Worm (Caenorhabditis elegans) whole organism, L3 larva: ENCODE measurements around the gene F28F9.3.

Experiments
- R02D3.7 ChIP-seq: fragments of 150-350 bp; optimal IDR thresholded peaks from 2 replicates; lab custom pipeline; 2014; ENCODE audit warnings: missing biosample characterization, missing genetic modification characterization
- ZK546.5 ChIP-seq: sonication (generic microtip); optimal IDR thresholded peaks from 2 replicates; lab custom pipeline; 2017; ENCODE audit warnings: missing biosample characterization, missing genetic modification characterization
- ceh-16 ChIP-seq: sonication (generic microtip); optimal IDR thresholded peaks from 2 replicates; lab custom pipeline; 2017; ENCODE audit warnings: missing biosample characterization, missing genetic modification characterization
- ceh-9 ChIP-seq: sonication (generic microtip); optimal IDR thresholded peaks from 2 replicates; lab custom pipeline; 2018; ENCODE audit warnings: missing biosample characterization, missing genetic modification characterization
- egl-27 ChIP-seq: sonication (generic microtip); optimal IDR thresholded peaks from 4 replicates; lab custom pipeline; 2017; ENCODE audit warnings: missing biosample characterization, missing genetic modification reagents, missing genetic modification characterization
- egl-5 ChIP-seq: fragments of 150-350 bp; optimal IDR thresholded peaks from 2 replicates; lab custom pipeline; 2017; ENCODE audit warnings: missing biosample characterization, missing genetic modification reagents, missing genetic modification characterization, inconsistent platforms
- elt-2 ChIP-seq: sonication (generic microtip); optimal IDR thresholded peaks from 2 replicates; lab custom pipeline; 2016; ENCODE audit warnings: missing genetic modification reagents, mild to moderate bottlenecking, missing genetic modification characterization, missing compliant biosample characterization
- eor-1 ChIP-seq, 2 experiments: fragments of 150-350 bp; optimal IDR thresholded peaks; 2 replicates each; lab custom pipeline; 2014 to 2018; ENCODE audit warnings: missing biosample characterization in 2 of 2, missing genetic modification characterization in 2 of 2
- fkh-10 ChIP-seq: sonication (generic microtip); optimal IDR thresholded peaks from 2 replicates; lab custom pipeline; 2017; ENCODE audit warnings: missing biosample characterization, missing genetic modification reagents, missing genetic modification characterization
- fos-1 ChIP-seq: fragments of 150-350 bp; optimal IDR thresholded peaks from 2 replicates; lab custom pipeline; 2014; ENCODE audit warnings: missing biosample characterization, missing genetic modification characterization
- hmg-11 ChIP-seq: sonication (generic microtip); optimal IDR thresholded peaks from 2 replicates; lab custom pipeline; 2016; ENCODE audit warnings: missing genetic modification characterization, missing compliant biosample characterization
- jun-1 ChIP-seq: fragments of 150-350 bp; optimal IDR thresholded peaks from 2 replicates; lab custom pipeline; 2014; ENCODE audit warnings: missing biosample characterization, missing genetic modification reagents, missing genetic modification characterization
- lin-15B ChIP-seq: fragments of 150-350 bp; optimal IDR thresholded peaks from 2 replicates; lab custom pipeline; 2014; ENCODE audit warnings: missing biosample characterization, missing genetic modification characterization
- lin-39 ChIP-seq: fragments of 150-350 bp; optimal IDR thresholded peaks from 2 replicates; lab custom pipeline; 2018; ENCODE audit warnings: missing biosample characterization, missing genetic modification reagents, missing genetic modification characterization
- lsy-12 ChIP-seq: sonication (generic microtip); optimal IDR thresholded peaks from 2 replicates; lab custom pipeline; 2016; ENCODE audit warnings: mild to moderate bottlenecking, missing genetic modification characterization, missing compliant biosample characterization
- mdl-1 ChIP-seq: fragments of 150-350 bp; optimal IDR thresholded peaks from 2 replicates; lab custom pipeline; 2014; ENCODE audit warnings: missing biosample characterization, missing genetic modification characterization
- mml-1 ChIP-seq: fragments of 150-350 bp; sonication (generic microtip); optimal IDR thresholded peaks from 3 replicates; lab custom pipeline; 2014; ENCODE audit warnings: missing biosample characterization, missing genetic modification characterization
- nfya-1 ChIP-seq: sonication (generic microtip); optimal IDR thresholded peaks from 2 replicates; lab custom pipeline; 2017; ENCODE audit warnings: missing genetic modification characterization, mild to moderate bottlenecking, missing compliant biosample characterization, antibody characterized with exemption, moderate library complexity; ENCODE audit not compliant: insufficient read depth
- nhr-11 ChIP-seq: fragments of 150-350 bp; optimal IDR thresholded peaks from 2 replicates; lab custom pipeline; 2014; ENCODE audit warnings: missing biosample characterization, missing genetic modification characterization
- nhr-12 ChIP-seq: fragments of 150-350 bp; optimal IDR thresholded peaks from 2 replicates; lab custom pipeline; 2014; ENCODE audit warnings: missing biosample characterization, missing genetic modification characterization
- nhr-23 ChIP-seq: fragments of 150-350 bp; optimal IDR thresholded peaks from 2 replicates; lab custom pipeline; 2014; ENCODE audit warnings: missing biosample characterization, missing genetic modification reagents, missing genetic modification characterization
- nhr-237 ChIP-seq: fragments of 150-350 bp; optimal IDR thresholded peaks from 2 replicates; lab custom pipeline; 2014; ENCODE audit warnings: missing biosample characterization, missing genetic modification characterization
- nhr-28 ChIP-seq: fragments of 150-350 bp; optimal IDR thresholded peaks from 2 replicates; lab custom pipeline; 2014; ENCODE audit warnings: missing biosample characterization, missing genetic modification characterization
- nhr-43 ChIP-seq: sonication (generic microtip); optimal IDR thresholded peaks from 2 replicates; lab custom pipeline; 2016; ENCODE audit warnings: mild to moderate bottlenecking, missing genetic modification characterization, missing compliant biosample characterization; ENCODE audit not compliant: poor library complexity, severe bottlenecking
- nhr-76 ChIP-seq: fragments of 150-350 bp; sonication (generic microtip); optimal IDR thresholded peaks from 5 replicates; lab custom pipeline; 2014; ENCODE audit warnings: missing biosample characterization, missing genetic modification characterization
- pha-4 ChIP-seq: fragments of 150-350 bp; optimal IDR thresholded peaks from 2 replicates; lab custom pipeline; 2014; ENCODE audit warnings: missing biosample characterization, missing genetic modification reagents, missing genetic modification characterization
- pqm-1 ChIP-seq: fragments of 150-350 bp; optimal IDR thresholded peaks from 2 replicates; lab custom pipeline; 2017; ENCODE audit warnings: missing biosample characterization, missing genetic modification characterization, inconsistent platforms
- sea-2 ChIP-seq: fragments of 150-350 bp; sonication (generic microtip); optimal IDR thresholded peaks from 4 replicates; lab custom pipeline; 2014; ENCODE audit warnings: missing biosample characterization, missing genetic modification reagents, missing genetic modification characterization
- skn-1 ChIP-seq: fragments of 150-350 bp; optimal IDR thresholded peaks from 2 replicates; lab custom pipeline; 2014; ENCODE audit warnings: missing biosample characterization, missing genetic modification characterization
- snpc-4 ChIP-seq: fragments of 150-350 bp; optimal IDR thresholded peaks from 2 replicates; lab custom pipeline; 2014; ENCODE audit warnings: missing biosample characterization, missing genetic modification characterization
- tbx-2 ChIP-seq: sonication (generic microtip); optimal IDR thresholded peaks from 2 replicates; lab custom pipeline; 2016; ENCODE audit warnings: mild to moderate bottlenecking, missing genetic modification characterization, missing compliant biosample characterization
- unc-39 ChIP-seq: sonication (generic microtip); optimal IDR thresholded peaks from 4 replicates; lab custom pipeline; 2017; ENCODE audit warnings: missing biosample characterization, missing genetic modification characterization
- unc-62 ChIP-seq: fragments of 150-350 bp; sonication (generic microtip); optimal IDR thresholded peaks from 4 replicates; lab custom pipeline; 2014; ENCODE audit warnings: missing biosample characterization, missing genetic modification reagents, missing genetic modification characterization
- ztf-11 ChIP-seq: fragments of 150-350 bp; optimal IDR thresholded peaks from 2 replicates; lab custom pipeline; 2014; ENCODE audit warnings: missing biosample characterization, missing genetic modification characterization

The F28F9.3 gene

DNA sequence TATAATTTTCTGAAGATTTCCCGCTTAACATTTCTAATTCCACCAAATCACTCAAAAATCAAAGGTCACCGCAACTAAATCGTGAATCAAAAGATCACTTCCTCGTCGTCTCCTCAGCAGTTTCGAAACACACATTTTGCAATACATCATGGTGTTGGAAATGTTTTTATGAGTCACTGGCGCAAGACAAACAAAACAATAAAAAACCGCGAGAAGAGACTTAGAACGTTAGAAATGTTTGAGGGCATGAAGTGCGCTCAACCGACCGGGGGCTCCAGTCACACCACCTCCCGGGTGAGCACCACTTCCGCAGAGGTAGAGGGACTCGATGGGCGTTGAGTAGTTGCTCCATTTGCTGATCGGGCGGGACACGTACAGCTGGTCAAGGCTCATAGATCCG lies 48.6 kb downstream of the F28F9.3 start:
- TF ChIP-seq snpc-4 (tag; lab: Kevin White, UChicago): peak; percentile 22
- peak; percentile 66 for TF ChIP-seq lin-39
- no peak for TF ChIP-seq ceh-16 (tag; lab: Kevin White, UChicago)
- TF ChIP-seq nhr-12 (tag; lab: Kevin White, UChicago): no peak
- peak; percentile 31 for TF ChIP-seq nhr-23 (tag; lab: Kevin White, UChicago)
- peak; percentile 100 for TF ChIP-seq egl-5 (tag; lab: Kevin White, UChicago)
- no peak for TF ChIP-seq R02D3.7 (tag; lab: Kevin White, UChicago)
- no peak for TF ChIP-seq unc-62 (GFP tag; lab: Kevin White, UChicago)
- no peak for TF ChIP-seq fkh-10
- no peak for TF ChIP-seq skn-1
- no peak for TF ChIP-seq sea-2 (GFP tag; lab: Kevin White, UChicago)
- peak; percentile 19 for TF ChIP-seq elt-2 (tag; lab: Kevin White, UChicago)
- TF ChIP-seq egl-27 (tag; lab: Kevin White, UChicago): peak; percentile 63
- no peak for TF ChIP-seq nhr-237 (tag; lab: Kevin White, UChicago)
- peak; percentile 30 for TF ChIP-seq lin-15B (tag; lab: Kevin White, UChicago)
- TF ChIP-seq pqm-1: peak; percentile 31
- peak; percentile 12 for TF ChIP-seq nfya-1
- TF ChIP-seq fos-1 (tag; lab: Kevin White, UChicago): peak; percentile 66
- TF ChIP-seq ZK546.5 (tag; lab: Kevin White, UChicago): no peak
- TF ChIP-seq pha-4: peak; percentile 80
- peak; percentile 85 for TF ChIP-seq jun-1 (tag; lab: Kevin White, UChicago)

DNA sequence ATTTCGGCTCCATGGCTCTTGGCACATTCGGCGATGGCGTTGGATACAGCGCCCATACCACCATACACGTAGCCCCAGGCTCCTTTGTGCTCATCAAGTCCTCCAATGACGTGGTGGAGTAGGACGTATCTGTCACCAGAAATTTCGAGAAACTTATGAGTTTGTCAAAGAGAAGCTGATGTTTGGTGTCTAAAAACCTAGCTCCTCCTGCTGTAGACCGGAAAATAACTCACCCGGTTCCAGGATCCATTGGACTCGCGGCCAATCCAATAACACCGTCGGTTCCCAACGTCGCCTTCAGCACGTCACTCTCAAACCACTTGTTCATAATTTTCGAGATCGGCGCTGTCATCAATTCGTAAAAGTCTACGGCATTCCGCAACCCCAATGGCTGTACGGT lies 50.3 kb downstream of the F28F9.3 start:
- TF ChIP-seq nhr-28 (no peak), lin-15B (tag; lab: Kevin White, UChicago) (no peak), egl-5 (tag; lab: Kevin White, UChicago) (no peak), nhr-11 (no peak), hmg-11 (tag; lab: Kevin White, UChicago) (no peak), mdl-1 (no peak), fos-1 (tag; lab: Kevin White, UChicago) (no peak), pha-4 (no peak), tbx-2 (tag; lab: Kevin White, UChicago) (no peak), unc-39 (tag; lab: Kevin White, UChicago) (no peak), eor-1 (tag; optimal IDR thresholded peaks at IDR 0.05; lab: Kevin White, UChicago) (no peak), lsy-12 (tag; lab: Kevin White, UChicago) (no peak)

DNA sequence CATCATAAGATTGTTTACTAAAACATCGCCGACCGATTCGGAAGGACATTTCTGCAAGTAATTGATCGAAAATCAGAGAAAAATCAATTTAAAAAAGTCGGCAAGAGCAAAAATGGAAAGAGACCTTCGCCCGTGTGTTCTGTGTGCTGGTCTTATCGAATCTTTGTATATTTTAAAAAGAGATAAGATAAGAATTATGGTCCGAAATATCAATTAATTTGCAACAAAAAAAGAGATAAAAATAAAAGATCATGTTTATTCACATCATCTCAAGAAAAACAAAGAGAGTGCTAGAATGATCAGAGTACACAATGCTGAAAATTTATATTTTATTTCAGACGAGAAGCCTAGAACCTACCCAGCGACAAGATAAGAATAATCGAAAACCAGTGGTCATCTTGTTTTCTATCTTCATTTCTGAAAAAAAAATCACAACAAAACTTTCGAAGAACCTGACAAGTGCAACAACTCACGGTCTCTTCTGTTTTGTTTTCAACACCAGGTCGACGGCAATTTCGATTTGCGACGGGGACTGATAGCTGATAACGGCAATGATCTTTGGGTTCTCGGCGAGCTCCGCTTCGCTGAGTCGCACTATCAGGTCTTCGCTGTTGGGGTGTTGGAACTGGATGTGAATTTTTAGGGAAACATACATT lies 51.7 kb downstream of the F28F9.3 start, which contains the start of gene F37C4.6:
TSS of gene F37C4.6 (minus strand) at position 51 of the 656 bp plus-strand sequence.
- TF ChIP-seq lin-15B (tag; lab: Kevin White, UChicago) (no peak), fos-1 (tag; lab: Kevin White, UChicago) (no peak), jun-1 (tag; lab: Kevin White, UChicago) (no peak), pqm-1 (peak; percentile 8), elt-2 (tag; lab: Kevin White, UChicago) (peak; percentile 84), egl-27 (tag; lab: Kevin White, UChicago) (no peak), ZK546.5 (tag; lab: Kevin White, UChicago) (no peak), R02D3.7 (tag; lab: Kevin White, UChicago) (no peak), ceh-9 (no peak)
- TF ChIP-seq, all 47 proteins: peak for 2

DNA sequence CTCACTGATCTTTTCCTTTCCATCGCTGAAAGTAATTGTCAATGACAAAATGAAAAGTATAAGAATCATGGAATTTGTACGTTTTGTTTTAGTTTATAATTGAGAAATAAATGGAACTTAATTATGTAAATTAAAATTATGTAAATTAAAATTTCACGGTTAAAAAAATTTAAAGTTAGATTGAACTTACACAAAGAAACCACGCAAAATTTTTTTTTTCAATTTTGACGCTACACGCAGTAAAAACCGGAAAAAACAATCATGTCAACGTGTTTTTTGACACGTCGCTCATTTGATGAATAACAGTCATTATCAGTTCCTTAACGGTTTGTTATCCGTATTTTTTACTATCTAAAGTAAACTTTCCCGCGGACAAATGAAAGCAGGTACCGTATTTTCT lies 54.4 kb downstream of the F28F9.3 start, which contains the start of the genes F37C4.8 and oac-23:
TSS of gene F37C4.8 (minus strand) at position 101 of the 400 bp plus-strand sequence.
TSS of gene oac-23 (plus strand) at position 323 of the 400 bp plus-strand sequence.
- TF ChIP-seq ztf-11 (tag; lab: Kevin White, UChicago) (no peak), mml-1 (tag; lab: Kevin White, UChicago) (no peak), nhr-43 (tag; lab: Kevin White, UChicago) (no peak), nhr-23 (tag; lab: Kevin White, UChicago) (no peak), lsy-12 (tag; lab: Kevin White, UChicago) (no peak), pha-4 (no peak), snpc-4 (tag; lab: Kevin White, UChicago) (no peak), ceh-16 (tag; lab: Kevin White, UChicago) (no peak), egl-27 (tag; lab: Kevin White, UChicago) (no peak), nhr-76 (tag; lab: Kevin White, UChicago) (no peak), mdl-1 (no peak)
